Fruit fly (Drosophila melanogaster) whole organism, embryonic: Measurements from ENCODE around the gene mAcon1.
A peak's percentile ranks its signal among the peaks of the same experiment; 100 is the strongest.

ENCODE experiments used
- Atf-2 ChIP-seq: fragments of 200-800 bp; sonication (Bioruptor generic); optimal IDR thresholded peaks from 2 replicates; lab custom pipeline; 2016; ENCODE audit warnings: missing biosample characterization, missing genetic modification characterization
- CG10267 ChIP-seq: fragments of 200-800 bp; sonication (Bioruptor generic); optimal IDR thresholded peaks from 2 replicates; lab custom pipeline; 2018; ENCODE audit warnings: missing biosample characterization, mild to moderate bottlenecking, missing genetic modification characterization, moderate library complexity
- CG11560 ChIP-seq: fragments of 200-800 bp; sonication (Bioruptor generic); IDR thresholded peaks from 3 replicates; pipeline ENCODE4 v1.3.6; 2022; ENCODE audit warnings: missing biosample characterization, missing genetic modification characterization
- CG12071 ChIP-seq: fragments of 200-800 bp; sonication (Bioruptor generic); optimal IDR thresholded peaks from 3 replicates; lab custom pipeline; 2018; ENCODE audit warnings: missing biosample characterization, mild to moderate bottlenecking, missing genetic modification characterization
- CG12219 ChIP-seq: fragments of 200-800 bp; sonication (Bioruptor generic); optimal IDR thresholded peaks from 3 replicates; lab custom pipeline; 2018; ENCODE audit warnings: missing biosample characterization, mild to moderate bottlenecking, missing genetic modification characterization
- CG13624 ChIP-seq: fragments of 200-800 bp; sonication (Bioruptor generic); optimal IDR thresholded peaks from 2 replicates; lab custom pipeline; 2016; ENCODE audit warnings: missing biosample characterization, missing genetic modification characterization
- CG14014 ChIP-seq: fragments of 200-800 bp; sonication (Bioruptor generic); IDR thresholded peaks from 2 replicates; pipeline ENCODE4 v1.3.6; 2022; ENCODE audit warnings: missing biosample characterization, missing genetic modification characterization
- CG1647 ChIP-seq: fragments of 200-800 bp; sonication (Bioruptor generic); optimal IDR thresholded peaks from 3 replicates; lab custom pipeline; 2016; ENCODE audit warnings: missing biosample characterization, missing genetic modification characterization
- CG16815 ChIP-seq: fragments of 200-800 bp; sonication (Bioruptor generic); optimal IDR thresholded peaks from 3 replicates; lab custom pipeline; 2017; ENCODE audit warnings: missing biosample characterization, mild to moderate bottlenecking, missing genetic modification characterization
- CG18011 ChIP-seq: fragments of 200-800 bp; sonication (Bioruptor generic); optimal IDR thresholded peaks from 2 replicates; lab custom pipeline; 2017; ENCODE audit warnings: missing biosample characterization, missing genetic modification characterization, mild to moderate bottlenecking, moderate library complexity, missing genotype
- CG33557 ChIP-seq: fragments of 200-800 bp; sonication (Bioruptor generic); optimal IDR thresholded peaks from 2 replicates; lab custom pipeline; 2019; ENCODE audit warnings: missing biosample characterization, mild to moderate bottlenecking, missing genetic modification characterization, moderate library complexity
- CG34224 ChIP-seq: fragments of 200-800 bp; sonication (Bioruptor generic); IDR thresholded peaks from 3 replicates; pipeline ENCODE4 v1.3.6; 2022; ENCODE audit warnings: missing biosample characterization, missing genetic modification characterization; ENCODE audit not compliant: partially characterized antibody
- CG3726 ChIP-seq: fragments of 200-800 bp; sonication (Bioruptor generic); IDR thresholded peaks from 3 replicates; pipeline ENCODE4, ENCODE4 v1.3.6; 2022; ENCODE audit warnings: missing biosample characterization, missing genetic modification characterization
- CG3847 ChIP-seq: fragments of 200-800 bp; sonication (Bioruptor generic); IDR thresholded peaks from 2 replicates; pipeline ENCODE4 v1.3.6; 2022; ENCODE audit warnings: missing biosample characterization, missing genetic modification characterization
- CG4360 ChIP-seq: fragments of 200-800 bp; sonication (Bioruptor generic); IDR thresholded peaks from 2 replicates; pipeline ENCODE4 v1.3.6; 2022; ENCODE audit warnings: missing biosample characterization, missing genetic modification characterization
- CG4404 ChIP-seq: fragments of 200-800 bp; sonication (Bioruptor generic); IDR thresholded peaks from 2 replicates; pipeline ENCODE4 v1.3.6; 2022; ENCODE audit warnings: missing biosample characterization, missing genetic modification characterization
- CG6813 ChIP-seq: fragments of 200-800 bp; sonication (Bioruptor generic); optimal IDR thresholded peaks from 2 replicates; lab custom pipeline; 2017; ENCODE audit warnings: missing biosample characterization, missing genetic modification characterization, mild to moderate bottlenecking, moderate library complexity, missing genetic modification reagents
- CG7372 ChIP-seq: fragments of 200-800 bp; sonication (Bioruptor generic); IDR thresholded peaks from 2 replicates; pipeline ENCODE4 v1.3.6; 2022; ENCODE audit warnings: missing biosample characterization, missing genetic modification characterization
- CG8478 ChIP-seq: fragments of >200 bp; optimal IDR thresholded peaks from 2 replicates; lab custom pipeline; 2018
- CG9727 ChIP-seq: fragments of 200-800 bp; sonication (Bioruptor generic); optimal IDR thresholded peaks from 3 replicates; lab custom pipeline; 2017; ENCODE audit warnings: missing biosample characterization, mild to moderate bottlenecking, missing genetic modification characterization
- CkIIα-i1 ChIP-seq: fragments of 200-800 bp; sonication (Bioruptor generic); IDR thresholded peaks from 2 replicates; pipeline ENCODE4 v1.3.6; 2022; ENCODE audit warnings: missing biosample characterization, missing genetic modification characterization
- Dll ChIP-seq: fragments of 200-800 bp; sonication (Bioruptor generic); IDR thresholded peaks from 4 replicates; pipeline ENCODE4 v1.3.6; 2022; ENCODE audit warnings: missing biosample characterization, missing genetic modification characterization; ENCODE audit not compliant: partially characterized antibody
- HLH54F ChIP-seq: fragments of 200-800 bp; sonication (Bioruptor generic); optimal IDR thresholded peaks from 3 replicates; lab custom pipeline; 2016; ENCODE audit warnings: missing biosample characterization, missing genetic modification characterization
- Hr51 ChIP-seq, 2 experiments: fragments of 200-800 bp; sonication (Bioruptor generic); optimal IDR thresholded peaks; 2 replicates in 1 of 2; 3 replicates in 1 of 2; lab custom pipeline; 2016 to 2018; ENCODE audit warnings: missing biosample characterization in 2 of 2, missing genetic modification characterization in 2 of 2, mild to moderate bottlenecking in 1 of 2, moderate library complexity in 1 of 2
- Lhr ChIP-seq: fragments of 200-800 bp; sonication (Bioruptor generic); optimal IDR thresholded peaks from 3 replicates; lab custom pipeline; 2017; ENCODE audit warnings: mild to moderate bottlenecking, missing biosample characterization, missing genetic modification reagents, missing genetic modification characterization
- NC2β ChIP-seq: fragments of 200-800 bp; sonication (Bioruptor generic); optimal IDR thresholded peaks from 2 replicates; lab custom pipeline; 2016; ENCODE audit warnings: missing biosample characterization, missing genetic modification characterization
- Nf-YA ChIP-seq: fragments of 200-800 bp; sonication (Bioruptor generic); IDR thresholded peaks from 2 replicates; pipeline ENCODE4 v1.3.6; 2022; ENCODE audit warnings: missing biosample characterization, missing genetic modification characterization
- Six4 ChIP-seq: fragments of 200-800 bp; sonication (Bioruptor generic); optimal IDR thresholded peaks from 2 replicates; lab custom pipeline; 2016; ENCODE audit warnings: missing biosample characterization, missing genetic modification characterization
- Sry-δ ChIP-seq: fragments of 200-800 bp; sonication (Bioruptor generic); optimal IDR thresholded peaks from 2 replicates; lab custom pipeline; 2016; ENCODE audit warnings: missing biosample characterization, missing genetic modification characterization
- Stat92E ChIP-seq, 3 experiments: fragments of >200 bp in 2 of 3; fragments of 200-800 bp in 1 of 3; sonication (Bioruptor generic) in 1 of 3; optimal IDR thresholded peaks; 2 replicates each; lab custom pipeline; 2017 to 2019; ENCODE audit warnings: missing biosample characterization in 3 of 3, missing genetic modification characterization in 3 of 3, mild to moderate bottlenecking in 1 of 3, moderate library complexity in 1 of 3
- YL-1 ChIP-seq: fragments of 200-800 bp; sonication (Bioruptor generic); optimal IDR thresholded peaks from 3 replicates; lab custom pipeline; 2017; ENCODE audit warnings: missing biosample characterization, mild to moderate bottlenecking, missing genetic modification characterization
- ato ChIP-seq: fragments of 200-800 bp; sonication (Bioruptor generic); IDR thresholded peaks from 2 replicates; pipeline ENCODE4 v1.3.6; 2022; ENCODE audit warnings: missing biosample characterization, missing genetic modification characterization; ENCODE audit not compliant: partially characterized antibody
- chif ChIP-seq, 2 experiments: fragments of 200-800 bp; sonication (Bioruptor generic); optimal IDR thresholded peaks; 3 replicates each; lab custom pipeline; 2016; ENCODE audit warnings: missing biosample characterization in 2 of 2, missing genetic modification characterization in 2 of 2
- corto ChIP-seq: fragments of 200-800 bp; sonication (Bioruptor generic); optimal IDR thresholded peaks from 2 replicates; lab custom pipeline; 2016; ENCODE audit warnings: missing biosample characterization, mild to moderate bottlenecking, missing genetic modification characterization, moderate library complexity
- crol ChIP-seq: fragments of 200-800 bp; sonication (Bioruptor generic); IDR thresholded peaks from 2 replicates; pipeline ENCODE4 v1.3.6; 2022; ENCODE audit warnings: missing biosample characterization, missing genetic modification characterization
- dysf ChIP-seq: fragments of 200-800 bp; sonication (Bioruptor generic); IDR thresholded peaks from 3 replicates; pipeline ENCODE4 v1.3.6; 2022; ENCODE audit warnings: missing biosample characterization, missing genetic modification characterization
- eve ChIP-seq, 2 experiments: fragments of >200 bp; optimal IDR thresholded peaks; 2 replicates each; lab custom pipeline; 2017; ENCODE audit warnings: missing biosample characterization in 2 of 2, missing genetic modification characterization in 2 of 2
- fd96Cb ChIP-seq: fragments of 200-800 bp; sonication (Bioruptor generic); optimal IDR thresholded peaks from 2 replicates; lab custom pipeline; 2018; ENCODE audit warnings: missing biosample characterization, mild to moderate bottlenecking, missing genetic modification characterization, moderate library complexity
- gsb ChIP-seq: fragments of 200-800 bp; sonication (Bioruptor generic); IDR thresholded peaks from 2 replicates; pipeline ENCODE4 v1.3.6; 2022; ENCODE audit warnings: missing biosample characterization, missing genetic modification characterization
- h ChIP-seq: fragments of >200 bp; optimal IDR thresholded peaks from 2 replicates; lab custom pipeline; 2017
- hb ChIP-seq: fragments of 200-800 bp; sonication (Bioruptor generic); IDR thresholded peaks from 3 replicates; pipeline ENCODE4 v1.3.6; 2022; ENCODE audit warnings: missing biosample characterization, missing genetic modification characterization; ENCODE audit not compliant: partially characterized antibody
- hbn ChIP-seq: fragments of 200-800 bp; sonication (Bioruptor generic); IDR thresholded peaks from 2 replicates; pipeline ENCODE4 v1.3.6; 2022; ENCODE audit warnings: missing biosample characterization, missing genetic modification characterization; ENCODE audit not compliant: partially characterized antibody
- maf-S ChIP-seq: fragments of 200-800 bp; sonication (Bioruptor generic); optimal IDR thresholded peaks from 2 replicates; lab custom pipeline; 2016; ENCODE audit warnings: missing biosample characterization, missing genetic modification characterization
- mirr ChIP-seq: fragments of 200-800 bp; sonication (Bioruptor generic); optimal IDR thresholded peaks from 3 replicates; lab custom pipeline; 2018; ENCODE audit warnings: missing biosample characterization, mild to moderate bottlenecking, missing genetic modification characterization
- nau ChIP-seq: fragments of 200-800 bp; sonication (Bioruptor generic); optimal IDR thresholded peaks from 3 replicates; lab custom pipeline; 2017; ENCODE audit warnings: missing biosample characterization, mild to moderate bottlenecking, missing genetic modification characterization, missing genetic modification reagents
- repo ChIP-seq: fragments of 200-800 bp; sonication (Bioruptor generic); optimal IDR thresholded peaks from 2 replicates; lab custom pipeline; 2016; ENCODE audit warnings: missing biosample characterization, missing genetic modification characterization
- salm ChIP-seq: fragments of 200-800 bp; sonication (Bioruptor generic); optimal IDR thresholded peaks from 2 replicates; lab custom pipeline; 2018; ENCODE audit warnings: missing biosample characterization, mild to moderate bottlenecking, missing genetic modification characterization
- sob ChIP-seq: fragments of 200-800 bp; sonication (Bioruptor generic); IDR thresholded peaks from 2 replicates; pipeline ENCODE4 v1.3.6; 2022; ENCODE audit warnings: missing biosample characterization, missing genetic modification characterization
- sr ChIP-seq: fragments of 200-800 bp; sonication (Bioruptor generic); IDR thresholded peaks from 3 replicates; pipeline ENCODE4 v1.3.6; 2022; ENCODE audit warnings: missing biosample characterization, missing genetic modification characterization

mAcon1 gene

DNA sequence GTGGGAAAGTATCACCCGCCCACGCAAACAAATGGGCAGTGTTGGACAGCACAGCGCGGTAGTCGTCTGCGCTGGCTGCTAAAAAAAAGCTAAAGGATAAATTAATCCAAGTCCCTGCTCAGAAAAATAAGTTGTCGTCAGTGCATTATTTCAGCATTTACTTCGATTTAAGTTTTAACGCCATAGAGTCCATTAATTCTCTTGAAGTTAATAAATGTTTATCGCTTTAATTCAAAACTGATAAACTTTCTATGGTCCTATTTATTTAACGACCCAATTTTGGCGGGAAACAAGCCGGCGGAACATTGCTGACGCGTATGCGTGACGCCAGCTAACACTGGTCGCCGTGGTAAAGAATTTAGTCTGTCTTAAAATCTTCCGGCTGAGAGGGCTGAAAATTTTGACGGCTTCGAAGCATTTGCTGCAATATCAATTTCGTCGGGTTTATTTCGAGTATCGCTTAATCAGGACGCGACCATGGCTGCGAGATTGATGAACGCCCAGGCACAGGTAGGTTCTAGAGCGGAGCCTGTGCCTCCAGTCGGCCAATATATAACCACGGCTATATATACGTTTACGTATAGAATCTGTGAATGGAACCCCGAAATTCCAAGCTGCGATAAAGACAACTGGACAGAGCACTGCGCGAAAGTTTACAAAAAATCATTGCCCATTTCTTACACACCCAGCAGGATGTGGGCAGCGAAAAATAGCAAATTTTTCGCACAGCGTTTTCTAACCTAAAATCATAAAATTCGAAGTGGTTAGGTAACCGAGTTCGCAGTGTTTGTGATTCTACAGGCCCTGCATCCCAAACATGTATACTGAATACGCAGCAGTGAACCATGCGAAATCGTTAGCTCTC, at the start of gene mAcon1, which contains the start of the genes CG43345 and CG43346 (continued):
- TF ChIP-seq CG16815: peak; percentile 84
- TF ChIP-seq nau (GFP tag; lab: Kevin White, UChicago): no peak
- no peak for TF ChIP-seq CG3726 (GFP tag; lab: Robert Waterston, UW)
- TF ChIP-seq HLH54F (GFP tag; lab: Kevin White, UChicago): peak; percentile 93
- TF ChIP-seq CG4404: peak; percentile 80
- peak; percentile 56 for TF ChIP-seq Lhr (GFP tag; lab: Kevin White, UChicago)
- TF ChIP-seq sr (GFP tag; lab: Robert Waterston, UW): peak; percentile 76; the same call in 2 of the 3 replicates
- peak; percentile 98 for TF ChIP-seq CG10267 (tag; lab: Kevin White, UChicago)
- peak; percentile 92 for TF ChIP-seq CG3847 (GFP tag; lab: Robert Waterston, UW)
- TF ChIP-seq NC2β (GFP tag; lab: Kevin White, UChicago): peak; percentile 80
- TF ChIP-seq eve (GFP tag; optimal IDR thresholded peaks at IDR 0.05; lab: Kevin White, UChicago): no peak
- TF ChIP-seq maf-S: peak; percentile 78
- TF ChIP-seq gsb: no peak
- TF ChIP-seq repo (GFP tag; lab: Kevin White, UChicago): peak; percentile 69
- TF ChIP-seq CG14014 (GFP tag; lab: Robert Waterston, UW): peak; percentile 75
- no peak for TF ChIP-seq salm (tag; lab: Kevin White, UChicago)
- no peak for TF ChIP-seq Nf-YA (GFP tag; lab: Robert Waterston, UW)
- peak; percentile 80 for TF ChIP-seq dysf
- TF ChIP-seq CG33557: peak; percentile 54
- peak; percentile 91 for TF ChIP-seq CG13624 (GFP tag; lab: Kevin White, UChicago)
- TF ChIP-seq CG8478 (lab: Kevin White, UChicago): no peak
- no peak for TF ChIP-seq CG4360
- TF ChIP-seq CG11560 (tag; lab: Robert Waterston, UW): peak; percentile 55; the same call in 1 of the 3 replicates
- no peak for TF ChIP-seq CG34224 (GFP tag; lab: Robert Waterston, UW)
- TF ChIP-seq Atf-2 (GFP tag; lab: Kevin White, UChicago): peak; percentile 84
- TF ChIP-seq CG9727 (GFP tag; lab: Kevin White, UChicago): peak; percentile 79
- TF ChIP-seq CG6813: no peak
- TF ChIP-seq Six4: peak; percentile 62
- peak; percentile 71 to 78 for TF ChIP-seq chif (GFP tag; optimal IDR thresholded peaks at IDR 0.05; lab: Kevin White, UChicago)
- no peak for TF ChIP-seq Dll (GFP tag; lab: Robert Waterston, UW)
- peak; percentile 67 for TF ChIP-seq Sry-δ
- peak; percentile 54 for TF ChIP-seq fd96Cb (tag; lab: Kevin White, UChicago)
- TF ChIP-seq ato (GFP tag; lab: Robert Waterston, UW): no peak
- no peak for TF ChIP-seq crol (GFP tag; lab: Robert Waterston, UW)
- TF ChIP-seq sob (GFP tag; lab: Robert Waterston, UW): peak; percentile 78
- TF ChIP-seq h (lab: Kevin White, UChicago): no peak
- peak; percentile 60 for TF ChIP-seq CG12219
- peak; percentile 46 for TF ChIP-seq mirr (GFP tag; lab: Kevin White, UChicago)
- TF ChIP-seq corto: no peak
- TF ChIP-seq YL-1 (GFP tag; lab: Kevin White, UChicago): peak; percentile 53
- no peak for TF ChIP-seq Stat92E (GFP tag; optimal IDR thresholded peaks at IDR 0.05; lab: Kevin White, UChicago)
- TF ChIP-seq CG12071 (GFP tag; lab: Kevin White, UChicago): no peak
- TF ChIP-seq Hr51 (GFP tag; optimal IDR thresholded peaks at IDR 0.05; lab: Kevin White, UChicago): peak in 1 of 2 experiments; percentile 87
- peak; percentile 70 for TF ChIP-seq CG1647 (GFP tag; lab: Kevin White, UChicago)
- no peak for TF ChIP-seq hb (GFP tag; lab: Robert Waterston, UW)
- TF ChIP-seq hbn: no peak
- TF ChIP-seq CG18011: peak; percentile 51
- TF ChIP-seq CG7372: peak; percentile 73
- TF ChIP-seq CkIIα-i1 (GFP tag; lab: Robert Waterston, UW): no peak
